Worm (Caenorhabditis elegans) whole organism, L1 larva: ENCODE results near the gene C17G10.13.

ENCODE experiments used
- aha-1 ChIP-seq: fragments of 150-350 bp; optimal IDR thresholded peaks from 2 replicates; lab custom pipeline; 2014; ENCODE audit warnings: missing biosample characterization, missing genetic modification characterization
- hlh-17 ChIP-seq: fragments of 200-800 bp; sonication (Bioruptor generic); optimal IDR thresholded peaks from 2 replicates; lab custom pipeline; 2018; ENCODE audit warnings: missing genetic modification characterization, mild to moderate bottlenecking, missing compliant biosample characterization, moderate library complexity, borderline replicate concordance
- lir-3 ChIP-seq: sonication (generic microtip); optimal IDR thresholded peaks from 2 replicates; lab custom pipeline; 2016; ENCODE audit warnings: mild to moderate bottlenecking, missing genetic modification characterization, moderate library complexity, missing compliant biosample characterization; ENCODE audit not compliant: poor library complexity
- nhr-76 ChIP-seq: sonication (generic microtip); optimal IDR thresholded peaks from 2 replicates; lab custom pipeline; 2017; ENCODE audit warnings: missing biosample characterization, missing genetic modification characterization
- nhr-77 ChIP-seq: fragments of 150-350 bp; optimal IDR thresholded peaks from 2 replicates; lab custom pipeline; 2014; ENCODE audit warnings: missing biosample characterization, missing genetic modification characterization
- rnt-1 ChIP-seq: sonication (generic microtip); optimal IDR thresholded peaks from 2 replicates; lab custom pipeline; 2016; ENCODE audit warnings: mild to moderate bottlenecking, missing genetic modification characterization, moderate library complexity, missing compliant biosample characterization
- sptf-1 ChIP-seq: fragments of 150-350 bp; optimal IDR thresholded peaks from 2 replicates; lab custom pipeline; 2014; ENCODE audit warnings: missing biosample characterization, missing genetic modification characterization
- tbx-2 ChIP-seq: sonication (generic microtip); optimal IDR thresholded peaks from 2 replicates; lab custom pipeline; 2016; ENCODE audit warnings: missing genetic modification characterization, missing compliant biosample characterization

DNA sequence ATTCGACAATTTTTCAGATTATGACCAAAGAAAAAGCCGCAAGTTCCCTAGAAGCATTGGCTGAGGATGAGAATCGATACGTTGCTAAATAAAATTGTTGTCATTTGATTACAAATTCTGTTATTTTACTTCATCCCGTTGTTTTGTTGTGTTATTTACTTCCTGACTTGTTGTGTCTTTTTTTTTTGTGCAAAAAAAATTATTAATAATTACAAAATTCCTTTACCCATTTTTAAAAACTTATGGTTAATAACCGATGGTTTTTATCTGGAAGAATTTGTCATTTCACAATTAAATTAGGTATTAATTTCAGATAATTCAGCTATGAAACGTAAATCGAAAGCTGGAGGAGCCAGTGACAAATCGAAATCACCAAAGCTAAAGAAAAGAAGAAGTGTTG, 6.7 kb upstream of the C17G10.13 start, which contains the start of gene C17G10.1:
- TF ChIP-seq lir-3 (tag; lab: Kevin White, UChicago) (no peak), aha-1 (no peak), hlh-17 (GFP tag; lab: Kevin White, UChicago) (no peak), rnt-1 (tag; lab: Kevin White, UChicago) (no peak), tbx-2 (tag; lab: Kevin White, UChicago) (no peak), sptf-1 (tag; lab: Kevin White, UChicago) (no peak), nhr-77 (no peak), nhr-76 (tag; lab: Kevin White, UChicago) (no peak)
